Fruit fly (Drosophila melanogaster) whole organism, embryonic: ENCODE results near the gene Cypl.

Experiments
- B-H1 ChIP-seq: fragments of 200-800 bp; sonication (Bioruptor generic); IDR thresholded peaks from 3 replicates; pipeline ENCODE4 v1.3.6; 2022; ENCODE audit warnings: missing biosample characterization, missing genetic modification characterization
- CG10274 ChIP-seq: fragments of 200-800 bp; sonication (Bioruptor generic); optimal IDR thresholded peaks from 3 replicates; lab custom pipeline; 2017; ENCODE audit warnings: missing biosample characterization, mild to moderate bottlenecking, missing genetic modification characterization
- CG11085 ChIP-seq: fragments of 200-800 bp; sonication (Bioruptor generic); IDR thresholded peaks from 2 replicates; pipeline ENCODE4 v1.3.6; 2022; ENCODE audit warnings: missing biosample characterization, missing genetic modification characterization
- CG11504 ChIP-seq: fragments of 200-800 bp; sonication (Bioruptor generic); optimal IDR thresholded peaks from 3 replicates; lab custom pipeline; 2019; ENCODE audit warnings: missing biosample characterization, mild to moderate bottlenecking, missing genetic modification characterization, moderate library complexity
- CG11695 ChIP-seq: fragments of 200-800 bp; sonication (Bioruptor generic); IDR thresholded peaks from 3 replicates; pipeline ENCODE4 v1.3.6; 2022; ENCODE audit warnings: missing biosample characterization, missing genetic modification characterization
- CG11696 ChIP-seq: fragments of 200-800 bp; sonication (Bioruptor generic); IDR thresholded peaks from 2 replicates; pipeline ENCODE4 v1.3.6; 2022; ENCODE audit warnings: missing biosample characterization, missing genetic modification characterization
- CG12391 ChIP-seq: fragments of 200-800 bp; sonication (Bioruptor generic); optimal IDR thresholded peaks from 3 replicates; lab custom pipeline; 2018; ENCODE audit warnings: missing biosample characterization, mild to moderate bottlenecking, missing genetic modification characterization, moderate library complexity
- CG13624 ChIP-seq: fragments of 200-800 bp; sonication (Bioruptor generic); optimal IDR thresholded peaks from 2 replicates; lab custom pipeline; 2016; ENCODE audit warnings: missing biosample characterization, missing genetic modification characterization
- CG13894 ChIP-seq: fragments of 200-800 bp; sonication (Bioruptor generic); optimal IDR thresholded peaks from 3 replicates; lab custom pipeline; 2018; ENCODE audit warnings: missing biosample characterization, mild to moderate bottlenecking, missing genetic modification characterization, moderate library complexity
- CG2199 ChIP-seq: fragments of 200-800 bp; sonication (Bioruptor generic); IDR thresholded peaks from 3 replicates; pipeline ENCODE4 v1.3.6; 2022; ENCODE audit warnings: missing biosample characterization, missing genetic modification characterization
- CG34224 ChIP-seq: fragments of 200-800 bp; sonication (Bioruptor generic); IDR thresholded peaks from 3 replicates; pipeline ENCODE4 v1.3.6; 2022; ENCODE audit warnings: missing biosample characterization, missing genetic modification characterization; ENCODE audit not compliant: partially characterized antibody
- CG5180 ChIP-seq: fragments of 200-800 bp; sonication (Bioruptor generic); optimal IDR thresholded peaks from 3 replicates; lab custom pipeline; 2017; ENCODE audit warnings: missing biosample characterization, missing genetic modification characterization, mild to moderate bottlenecking, moderate library complexity, missing genetic modification reagents
- CG6791 ChIP-seq: fragments of 200-800 bp; sonication (Bioruptor generic); IDR thresholded peaks from 3 replicates; pipeline ENCODE4 v1.3.6; 2022; ENCODE audit warnings: missing biosample characterization, missing genetic modification characterization; ENCODE audit not compliant: partially characterized antibody
- CG7357 ChIP-seq: fragments of 200-800 bp; sonication (Bioruptor generic); IDR thresholded peaks from 3 replicates; pipeline ENCODE4 v1.3.6; 2022; ENCODE audit warnings: missing biosample characterization, missing genetic modification characterization
- CG8290 ChIP-seq, 3 experiments: fragments of 200-800 bp; sonication (Bioruptor generic); optimal IDR thresholded peaks; 2 replicates each; lab custom pipeline; 2016 to 2019; ENCODE audit warnings: missing biosample characterization in 3 of 3, missing genetic modification characterization in 3 of 3, mild to moderate bottlenecking in 2 of 3, moderate library complexity in 1 of 3
- CG9215 ChIP-seq: fragments of 200-800 bp; sonication (Bioruptor generic); IDR thresholded peaks from 2 replicates; pipeline ENCODE4 v1.3.6; 2022; ENCODE audit warnings: missing biosample characterization, missing genetic modification characterization
- CG9437 ChIP-seq: fragments of 200-800 bp; sonication (Bioruptor generic); optimal IDR thresholded peaks from 2 replicates; lab custom pipeline; 2018; ENCODE audit warnings: missing biosample characterization, mild to moderate bottlenecking, missing genetic modification characterization
- CG9797 ChIP-seq: fragments of 200-800 bp; sonication (Bioruptor generic); optimal IDR thresholded peaks from 3 replicates; lab custom pipeline; 2018; ENCODE audit warnings: missing biosample characterization, mild to moderate bottlenecking, missing genetic modification characterization
- Doc3 ChIP-seq: fragments of 200-800 bp; sonication (Bioruptor generic); IDR thresholded peaks from 3 replicates; pipeline ENCODE4 v1.3.6; 2022; ENCODE audit warnings: missing biosample characterization, missing genetic modification characterization; ENCODE audit not compliant: partially characterized antibody
- E2f1 ChIP-seq: fragments of 200-800 bp; sonication (Bioruptor generic); IDR thresholded peaks from 2 replicates; pipeline ENCODE4 v1.3.6; 2022; ENCODE audit warnings: missing biosample characterization, missing genetic modification characterization
- Hr78 ChIP-seq, 2 experiments: fragments of 200-800 bp in 1 of 2; fragments of >200 bp in 1 of 2; sonication (Bioruptor generic) in 1 of 2; optimal IDR thresholded peaks; 2 replicates each; lab custom pipeline; 2017 to 2019; ENCODE audit warnings: missing biosample characterization in 2 of 2, missing genetic modification characterization in 2 of 2, mild to moderate bottlenecking in 1 of 2, moderate library complexity in 1 of 2
- Kr ChIP-seq: fragments of 200-800 bp; sonication (Bioruptor generic); optimal IDR thresholded peaks from 2 replicates; lab custom pipeline; 2017; ENCODE audit warnings: missing biosample characterization, mild to moderate bottlenecking, missing genetic modification characterization
- MTF-1 ChIP-seq: fragments of 200-800 bp; sonication (Bioruptor generic); optimal IDR thresholded peaks from 2 replicates; lab custom pipeline; 2018; ENCODE audit warnings: missing biosample characterization, mild to moderate bottlenecking, missing genetic modification characterization, borderline replicate concordance
- Nf-YA ChIP-seq: fragments of 200-800 bp; sonication (Bioruptor generic); IDR thresholded peaks from 2 replicates; pipeline ENCODE4 v1.3.6; 2022; ENCODE audit warnings: missing biosample characterization, missing genetic modification characterization
- PHDP ChIP-seq: fragments of 200-800 bp; sonication (Bioruptor generic); optimal IDR thresholded peaks from 3 replicates; lab custom pipeline; 2018; ENCODE audit warnings: missing biosample characterization, mild to moderate bottlenecking, missing genetic modification characterization, moderate library complexity
- Sin3A ChIP-seq: fragments of >200 bp; optimal IDR thresholded peaks from 2 replicates; lab custom pipeline; 2018
- Six4 ChIP-seq: fragments of 200-800 bp; sonication (Bioruptor generic); optimal IDR thresholded peaks from 2 replicates; lab custom pipeline; 2016; ENCODE audit warnings: missing biosample characterization, missing genetic modification characterization
- Sry-δ ChIP-seq: fragments of 200-800 bp; sonication (Bioruptor generic); optimal IDR thresholded peaks from 2 replicates; lab custom pipeline; 2016; ENCODE audit warnings: missing biosample characterization, missing genetic modification characterization
- abd-A ChIP-seq: fragments of 200-800 bp; sonication (Bioruptor generic); optimal IDR thresholded peaks from 3 replicates; lab custom pipeline; 2019; ENCODE audit warnings: missing biosample characterization, mild to moderate bottlenecking, missing genetic modification characterization, moderate library complexity
- ac ChIP-seq: fragments of 200-800 bp; sonication (Bioruptor generic); optimal IDR thresholded peaks from 3 replicates; lab custom pipeline; 2017; ENCODE audit warnings: missing biosample characterization, mild to moderate bottlenecking, missing genetic modification characterization
- ash1 ChIP-seq: fragments of 200-800 bp; sonication (Bioruptor generic); optimal IDR thresholded peaks from 2 replicates; lab custom pipeline; 2018; ENCODE audit warnings: missing biosample characterization, mild to moderate bottlenecking, missing genetic modification characterization
- bowl ChIP-seq: fragments of 200-800 bp; sonication (Bioruptor generic); IDR thresholded peaks from 2 replicates; pipeline ENCODE4 v1.3.6; 2022; ENCODE audit warnings: missing biosample characterization, missing genetic modification characterization
- br ChIP-seq: fragments of >200 bp; optimal IDR thresholded peaks from 2 replicates; lab custom pipeline; 2017
- corto ChIP-seq: fragments of 200-800 bp; sonication (Bioruptor generic); optimal IDR thresholded peaks from 2 replicates; lab custom pipeline; 2016; ENCODE audit warnings: missing biosample characterization, mild to moderate bottlenecking, missing genetic modification characterization, moderate library complexity
- dimm ChIP-seq: fragments of 200-800 bp; sonication (Bioruptor generic); IDR thresholded peaks from 2 replicates; pipeline ENCODE4 v1.3.6; 2022; ENCODE audit warnings: missing biosample characterization, missing genetic modification characterization
- gce ChIP-seq: fragments of 200-800 bp; sonication (Bioruptor generic); IDR thresholded peaks from 3 replicates; pipeline ENCODE4 v1.3.6; 2022; ENCODE audit warnings: missing biosample characterization, missing genetic modification characterization
- gem ChIP-seq: fragments of 200-800 bp; sonication (Bioruptor generic); optimal IDR thresholded peaks from 2 replicates; lab custom pipeline; 2019; ENCODE audit warnings: missing biosample characterization, mild to moderate bottlenecking, missing genetic modification characterization, moderate library complexity
- grn ChIP-seq: fragments of 200-800 bp; sonication (Bioruptor generic); optimal IDR thresholded peaks from 3 replicates; lab custom pipeline; 2017; ENCODE audit warnings: missing biosample characterization, missing genetic modification characterization
- gro ChIP-seq: fragments of 200-800 bp; sonication (Bioruptor generic); optimal IDR thresholded peaks from 2 replicates; lab custom pipeline; 2016; ENCODE audit warnings: missing biosample characterization, missing genetic modification characterization
- lola ChIP-seq, 3 experiments: fragments of >200 bp in 2 of 3; fragments of 200-800 bp in 1 of 3; sonication (Bioruptor generic) in 1 of 3; optimal IDR thresholded peaks; 2 replicates each; lab custom pipeline; 2017 to 2019; ENCODE audit warnings: missing biosample characterization in 3 of 3, missing genetic modification characterization in 3 of 3, mild to moderate bottlenecking in 1 of 3, moderate library complexity in 1 of 3
- nmo ChIP-seq: fragments of 200-800 bp; sonication (Bioruptor generic); optimal IDR thresholded peaks from 2 replicates; lab custom pipeline; 2018; ENCODE audit warnings: missing biosample characterization, mild to moderate bottlenecking, missing genetic modification characterization, moderate library complexity
- pfk ChIP-seq: fragments of 200-800 bp; sonication (Bioruptor generic); optimal IDR thresholded peaks from 2 replicates; lab custom pipeline; 2018; ENCODE audit warnings: missing biosample characterization, mild to moderate bottlenecking, missing genetic modification characterization, moderate library complexity
- pzg ChIP-seq: fragments of 200-800 bp; sonication (Bioruptor generic); optimal IDR thresholded peaks from 3 replicates; lab custom pipeline; 2018; ENCODE audit warnings: missing biosample characterization, mild to moderate bottlenecking, missing genetic modification characterization, moderate library complexity
- rib ChIP-seq: fragments of 200-800 bp; sonication (Bioruptor generic); IDR thresholded peaks from 2 replicates; pipeline ENCODE4 v1.3.6; 2022; ENCODE audit warnings: missing biosample characterization, missing genetic modification characterization
- seq ChIP-seq: fragments of 200-800 bp; sonication (Bioruptor generic); IDR thresholded peaks from 2 replicates; pipeline ENCODE4 v1.3.6; 2022; ENCODE audit warnings: missing biosample characterization, missing genetic modification characterization
- sima ChIP-seq: fragments of 200-800 bp; sonication (Bioruptor generic); optimal IDR thresholded peaks from 2 replicates; lab custom pipeline; 2016; ENCODE audit warnings: missing biosample characterization, missing genetic modification characterization
- ssp ChIP-seq: fragments of 200-800 bp; sonication (Bioruptor generic); IDR thresholded peaks from 2 replicates; pipeline ENCODE4 v1.3.6; 2022; ENCODE audit warnings: missing biosample characterization, missing genetic modification characterization
- trem ChIP-seq: fragments of 200-800 bp; optimal IDR thresholded peaks from 3 replicates; lab custom pipeline; 2019; ENCODE audit warnings: missing biosample characterization, mild to moderate bottlenecking, missing genetic modification characterization, moderate library complexity
- unc-4 ChIP-seq: fragments of 200-800 bp; sonication (Bioruptor generic); IDR thresholded peaks from 2 replicates; pipeline ENCODE4 v1.3.6; 2022; ENCODE audit warnings: missing biosample characterization, missing genetic modification characterization; ENCODE audit not compliant: partially characterized antibody
- unpg ChIP-seq: fragments of 200-800 bp; sonication (Bioruptor generic); optimal IDR thresholded peaks from 3 replicates; lab custom pipeline; 2018; ENCODE audit warnings: missing biosample characterization, mild to moderate bottlenecking, missing genetic modification characterization, moderate library complexity
- zen ChIP-seq: fragments of 200-800 bp; sonication (Bioruptor generic); optimal IDR thresholded peaks from 3 replicates; lab custom pipeline; 2018; ENCODE audit warnings: missing biosample characterization, mild to moderate bottlenecking, missing genetic modification characterization, moderate library complexity

Gene Cypl

DNA sequence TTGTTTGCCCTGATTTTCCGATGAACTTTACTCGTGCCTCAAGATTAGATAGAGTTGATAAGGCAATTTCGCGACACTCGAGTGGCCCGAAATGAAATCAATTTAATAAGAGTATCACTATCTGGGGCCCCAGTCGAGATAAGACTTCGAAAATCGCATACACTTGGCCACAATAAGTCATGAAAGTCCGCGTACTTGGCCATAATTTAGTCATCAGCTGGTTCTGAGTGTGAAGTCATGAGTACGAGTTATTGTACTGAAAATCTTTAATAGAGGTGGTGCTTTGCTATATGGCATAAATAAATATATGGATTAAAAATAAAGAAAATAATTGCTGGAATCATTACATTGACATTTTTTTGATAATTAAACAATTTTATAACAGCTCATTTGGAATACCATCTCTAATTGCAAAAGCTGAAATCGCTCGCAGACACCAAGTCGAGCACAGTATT, 30.9 kb downstream of the Cypl start (continued):
- TF ChIP-seq Sry-δ (no peak), Doc3 (GFP tag; lab: Robert Waterston, UW) (no peak), Sin3A (lab: Kevin White, UChicago) (no peak), nmo (GFP tag; lab: Kevin White, UChicago) (no peak), br (lab: Kevin White, UChicago) (no peak), CG9437 (GFP tag; lab: Kevin White, UChicago) (no peak), CG8290 (GFP tag; optimal IDR thresholded peaks at IDR 0.05; lab: Kevin White, UChicago) (no peak), CG8290 (tag; optimal IDR thresholded peaks at IDR 0.05; lab: Kevin White, UChicago) (no peak), PHDP (tag; lab: Kevin White, UChicago) (peak; percentile 18), CG11504 (tag; lab: Kevin White, UChicago) (no peak), ssp (GFP tag; lab: Robert Waterston, UW) (no peak), B-H1 (GFP tag; lab: Robert Waterston, UW) (no peak), bowl (no peak), CG6791 (no peak), corto (GFP tag; lab: Kevin White, UChicago) (no peak), CG2199 (GFP tag; lab: Robert Waterston, UW) (no peak), abd-A (tag; lab: Kevin White, UChicago) (no peak), CG10274 (GFP tag; lab: Kevin White, UChicago) (no peak), unc-4 (no peak), CG7357 (GFP tag; lab: Robert Waterston, UW) (no peak), ash1 (no peak), CG11085 (no peak), pfk (GFP tag; lab: Kevin White, UChicago) (no peak), dimm (no peak), E2f1 (GFP tag; lab: Robert Waterston, UW) (no peak), pzg (GFP tag; lab: Kevin White, UChicago) (no peak), Hr78 (GFP tag; optimal IDR thresholded peaks at IDR 0.05; lab: Kevin White, UChicago) (no peak), Kr (GFP tag; lab: Kevin White, UChicago) (no peak), CG11695 (GFP tag; lab: Robert Waterston, UW) (no peak), seq (GFP tag; lab: Robert Waterston, UW) (no peak), Six4 (GFP tag; lab: Kevin White, UChicago) (no peak), gce (GFP tag; lab: Robert Waterston, UW) (no peak), CG13894 (tag; lab: Kevin White, UChicago) (peak; percentile 4), CG5180 (GFP tag; lab: Kevin White, UChicago) (no peak), gem (tag; lab: Kevin White, UChicago) (peak; percentile 40), lola (GFP tag; optimal IDR thresholded peaks at IDR 0.05; lab: Kevin White, UChicago) (no peak), sima (GFP tag; lab: Kevin White, UChicago) (no peak), zen (tag; lab: Kevin White, UChicago) (no peak), grn (peak; percentile 73), Nf-YA (GFP tag; lab: Robert Waterston, UW) (no peak), unpg (GFP tag; lab: Kevin White, UChicago) (no peak), CG9215 (GFP tag; lab: Robert Waterston, UW) (peak; percentile 22; the same call in 1 of the 2 replicates), MTF-1 (GFP tag; lab: Kevin White, UChicago) (no peak), CG12391 (tag; lab: Kevin White, UChicago) (peak; percentile 4), CG34224 (GFP tag; lab: Robert Waterston, UW) (no peak), trem (tag; lab: Kevin White, UChicago) (no peak), rib (0 out of 2 replicates have a peak, but pooled peaks have one; percentile 32), ac (GFP tag; lab: Kevin White, UChicago) (no peak), CG9797 (GFP tag; lab: Kevin White, UChicago) (no peak), CG11696 (GFP tag; lab: Robert Waterston, UW) (no peak), CG13624 (GFP tag; lab: Kevin White, UChicago) (no peak), gro (no peak)
